Worm (Caenorhabditis elegans) whole organism, mixed stage, embryonic: ENCODE measurements around the gene R11G11.16.

ENCODE experiments used
- M03D4.4 ChIP-seq: sonication (generic microtip); optimal IDR thresholded peaks from 2 replicates; lab custom pipeline; 2017; ENCODE audit warnings: mild to moderate bottlenecking, missing genetic modification characterization, missing compliant biosample characterization
- bed-3 ChIP-seq: fragments of 200-800 bp; sonication (Bioruptor generic); optimal IDR thresholded peaks from 3 replicates; lab custom pipeline; 2018; ENCODE audit warnings: mild to moderate bottlenecking, missing genetic modification characterization, moderate library complexity, missing compliant biosample characterization
- blmp-1 ChIP-seq: fragments of 150-350 bp; optimal IDR thresholded peaks from 2 replicates; lab custom pipeline; 2014; ENCODE audit warnings: missing biosample characterization, missing genetic modification characterization
- ceh-39 ChIP-seq: fragments of 150-350 bp; optimal IDR thresholded peaks from 2 replicates; lab custom pipeline; 2014; ENCODE audit warnings: missing biosample characterization, missing genetic modification characterization
- ceh-43 ChIP-seq: fragments of 200-800 bp; sonication (Bioruptor generic); optimal IDR thresholded peaks from 2 replicates; lab custom pipeline; 2018; ENCODE audit warnings: mild to moderate bottlenecking, missing genetic modification characterization, moderate library complexity, missing compliant biosample characterization
- ces-1 ChIP-seq: fragments of 150-350 bp; optimal IDR thresholded peaks from 2 replicates; lab custom pipeline; 2014; ENCODE audit warnings: missing biosample characterization, missing genetic modification reagents, missing genetic modification characterization
- cnd-1 ChIP-seq: fragments of 200-800 bp; sonication (Bioruptor generic); optimal IDR thresholded peaks from 2 replicates; lab custom pipeline; 2018; ENCODE audit warnings: mild to moderate bottlenecking, missing genetic modification characterization, missing compliant biosample characterization
- drap-1 ChIP-seq: fragments of 200-800 bp; sonication (Bioruptor generic); optimal IDR thresholded peaks from 3 replicates; lab custom pipeline; 2018; ENCODE audit warnings: mild to moderate bottlenecking, missing genetic modification characterization, missing compliant biosample characterization
- elt-1 ChIP-seq: sonication (generic microtip); optimal IDR thresholded peaks from 2 replicates; lab custom pipeline; 2017; ENCODE audit warnings: missing genetic modification characterization, mild to moderate bottlenecking, missing compliant biosample characterization, antibody characterized with exemption, moderate library complexity, borderline replicate concordance; ENCODE audit not compliant: insufficient read depth
- elt-3 ChIP-seq: fragments of 150-350 bp; optimal IDR thresholded peaks from 2 replicates; lab custom pipeline; 2014; ENCODE audit warnings: missing biosample characterization, missing genetic modification characterization
- flh-1 ChIP-seq: fragments of 200-800 bp; sonication (Bioruptor generic); optimal IDR thresholded peaks from 2 replicates; lab custom pipeline; 2018; ENCODE audit warnings: mild to moderate bottlenecking, missing genetic modification characterization, moderate library complexity, missing compliant biosample characterization
- ham-2 ChIP-seq: fragments of 200-800 bp; sonication (Bioruptor generic); optimal IDR thresholded peaks from 2 replicates; lab custom pipeline; 2018; ENCODE audit warnings: mild to moderate bottlenecking, missing genetic modification characterization, missing compliant biosample characterization
- hlh-1 ChIP-seq: fragments of 150-350 bp; optimal IDR thresholded peaks from 2 replicates; lab custom pipeline; 2014; ENCODE audit warnings: missing biosample characterization, missing genetic modification reagents, missing genetic modification characterization
- lin-13 ChIP-seq: fragments of 150-350 bp; optimal IDR thresholded peaks from 2 replicates; lab custom pipeline; 2014; ENCODE audit warnings: missing biosample characterization, missing genetic modification characterization
- lin-32 ChIP-seq: fragments of 200-800 bp; sonication (Bioruptor generic); optimal IDR thresholded peaks from 2 replicates; lab custom pipeline; 2018; ENCODE audit warnings: mild to moderate bottlenecking, missing genetic modification characterization, missing compliant biosample characterization
- lsy-2 ChIP-seq: fragments of 150-350 bp; optimal IDR thresholded peaks from 2 replicates; lab custom pipeline; 2014; ENCODE audit warnings: missing biosample characterization, missing genetic modification characterization
- mab-5 ChIP-seq: fragments of 150-350 bp; optimal IDR thresholded peaks from 2 replicates; lab custom pipeline; 2014; ENCODE audit warnings: missing biosample characterization, missing genetic modification characterization
- mep-1 ChIP-seq: fragments of 150-350 bp; optimal IDR thresholded peaks from 2 replicates; lab custom pipeline; 2017; ENCODE audit warnings: missing biosample characterization, missing genetic modification reagents, missing genetic modification characterization, inconsistent platforms
- mls-2 ChIP-seq: sonication (generic microtip); optimal IDR thresholded peaks from 2 replicates; lab custom pipeline; 2016; ENCODE audit warnings: mild to moderate bottlenecking, missing genetic modification characterization, moderate library complexity, missing compliant biosample characterization
- nhr-12 ChIP-seq: fragments of 150-350 bp; optimal IDR thresholded peaks from 2 replicates; lab custom pipeline; 2014; ENCODE audit warnings: missing biosample characterization, missing genetic modification characterization
- nhr-237 ChIP-seq: fragments of 150-350 bp; optimal IDR thresholded peaks from 2 replicates; lab custom pipeline; 2014; ENCODE audit warnings: missing biosample characterization, missing genetic modification characterization
- nhr-28 ChIP-seq: fragments of 150-350 bp; optimal IDR thresholded peaks from 2 replicates; lab custom pipeline; 2014; ENCODE audit warnings: missing biosample characterization, missing genetic modification characterization
- nhr-76 ChIP-seq: sonication (generic microtip); optimal IDR thresholded peaks from 2 replicates; lab custom pipeline; 2017; ENCODE audit warnings: missing biosample characterization, missing genetic modification characterization
- pha-4 ChIP-seq: fragments of 150-350 bp; optimal IDR thresholded peaks from 2 replicates; lab custom pipeline; 2018; ENCODE audit warnings: missing biosample characterization, missing genetic modification reagents, missing genetic modification characterization
- snpc-4 ChIP-seq: fragments of 150-350 bp; optimal IDR thresholded peaks from 2 replicates; lab custom pipeline; 2014; ENCODE audit warnings: missing biosample characterization, missing genetic modification characterization
- tbx-8 ChIP-seq: fragments of 200-800 bp; sonication (Bioruptor generic); optimal IDR thresholded peaks from 2 replicates; lab custom pipeline; 2018; ENCODE audit warnings: mild to moderate bottlenecking, missing genetic modification characterization, moderate library complexity, missing compliant biosample characterization
- unc-39 ChIP-seq: fragments of 150-350 bp; optimal IDR thresholded peaks from 2 replicates; lab custom pipeline; 2014; ENCODE audit warnings: missing biosample characterization, missing genetic modification characterization
- unc-62 ChIP-seq: fragments of 150-350 bp; optimal IDR thresholded peaks from 2 replicates; lab custom pipeline; 2014; ENCODE audit warnings: missing biosample characterization, missing genetic modification reagents, missing genetic modification characterization
- zip-8 ChIP-seq: fragments of 150-350 bp; optimal IDR thresholded peaks from 2 replicates; lab custom pipeline; 2014; ENCODE audit warnings: missing biosample characterization, missing genetic modification characterization
- ztf-11 ChIP-seq: fragments of 150-350 bp; optimal IDR thresholded peaks from 2 replicates; lab custom pipeline; 2014; ENCODE audit warnings: missing biosample characterization, missing genetic modification characterization

R11G11.16 gene

ce11 chrV:521517-521916 lies 3.4 kb downstream of the R11G11.16 start, which contains the start of gene srw-107:
Gene srw-107, minus strand, starts transcription at chrV:521617.
- TF ChIP-seq mep-1 (tag; lab: Kevin White, UChicago), result no peak
- no peak for TF ChIP-seq elt-3 (tag; lab: Kevin White, UChicago)
- TF ChIP-seq nhr-28, result no peak
- TF ChIP-seq ham-2 (GFP tag; lab: Kevin White, UChicago), result no peak
- TF ChIP-seq blmp-1 (tag; lab: Kevin White, UChicago), result no peak
- TF ChIP-seq hlh-1, result no peak
- no peak for TF ChIP-seq ceh-43
- no peak for TF ChIP-seq lsy-2 (tag; lab: Kevin White, UChicago)
- no peak for TF ChIP-seq zip-8 (tag; lab: Kevin White, UChicago)
- no peak for TF ChIP-seq unc-39 (tag; lab: Kevin White, UChicago)
- TF ChIP-seq snpc-4, result no peak
- TF ChIP-seq ces-1 (GFP tag; lab: Kevin White, UChicago), result no peak
- TF ChIP-seq mab-5 (tag; lab: Kevin White, UChicago), result no peak

- TF ChIP-seq ztf-11 (tag; lab: Kevin White, UChicago), result no peak
- no peak for TF ChIP-seq tbx-8
- TF ChIP-seq mls-2, result no peak
- no peak for TF ChIP-seq M03D4.4 (tag; lab: Kevin White, UChicago)
- TF ChIP-seq lsy-2 (tag; lab: Kevin White, UChicago), result no peak
- no peak for TF ChIP-seq ces-1 (GFP tag; lab: Kevin White, UChicago)
- TF ChIP-seq mep-1 (tag; lab: Kevin White, UChicago), result no peak
- TF ChIP-seq snpc-4, result no peak
- no peak for TF ChIP-seq zip-8 (tag; lab: Kevin White, UChicago)
- no peak for TF ChIP-seq nhr-12 (tag; lab: Kevin White, UChicago)
- no peak for TF ChIP-seq nhr-28
- no peak for TF ChIP-seq nhr-237
Observed at ce11 chrV:519445-519844, 5.5 kb downstream of the R11G11.16 start, which contains the start of gene nhr-210. Gene nhr-210, minus strand, starts transcription at chrV:519545.

DNA sequence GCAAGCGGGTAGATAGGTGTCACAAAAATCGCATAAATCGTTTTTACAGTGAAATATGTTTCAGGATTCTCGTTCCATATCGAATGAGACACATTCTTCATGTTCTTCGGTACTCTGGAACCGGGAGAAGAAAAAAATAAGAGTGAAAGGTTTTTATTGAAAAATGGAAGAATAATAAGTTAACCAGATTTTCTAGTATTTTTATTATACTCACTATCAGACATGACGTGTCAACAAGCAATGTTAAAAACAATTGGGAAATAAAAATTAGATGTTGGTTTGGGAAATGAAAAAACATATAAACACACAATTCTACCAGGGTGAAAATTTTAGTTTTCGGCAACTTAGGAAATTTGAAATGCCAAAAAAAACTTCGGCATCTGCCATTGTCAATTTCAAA lies 12.5 kb downstream of the R11G11.16 start, which contains the start of gene srh-37:
srh-37 (minus strand) TSS at position 101 of the 400 bp plus-strand sequence.
- TF ChIP-seq blmp-1 (tag; lab: Kevin White, UChicago) (no peak), nhr-237 (no peak)

DNA sequence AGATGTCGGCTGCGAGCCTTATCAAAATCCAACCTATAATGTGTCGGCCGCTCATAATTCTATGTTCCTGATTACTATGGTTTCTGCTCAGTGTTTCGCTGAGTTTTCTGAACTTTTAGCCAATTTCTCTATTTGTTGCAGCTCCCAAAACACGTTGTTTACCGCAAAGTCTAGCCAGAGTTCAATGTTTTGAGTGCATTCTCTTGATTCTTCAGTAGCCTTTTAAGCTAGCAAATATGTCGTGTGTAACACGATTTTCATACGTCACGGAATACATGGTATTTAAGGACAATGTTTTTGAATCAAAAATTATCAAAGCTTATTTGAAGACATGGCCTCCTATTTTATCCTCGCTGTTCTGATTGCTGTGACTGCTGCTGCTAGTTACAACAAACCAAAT lies 19.7 kb downstream of the R11G11.16 start, which contains the start of gene srlf-19:
srlf-19 (plus strand) TSS at position 301 of the 400 bp plus-strand sequence.
- TF ChIP-seq lsy-2 (tag; lab: Kevin White, UChicago), result no peak
- TF ChIP-seq snpc-4, result no peak
- no peak for TF ChIP-seq bed-3 (GFP tag; lab: Kevin White, UChicago)
- TF ChIP-seq pha-4 (tag; lab: Kevin White, UChicago), result no peak
- TF ChIP-seq hlh-1, result no peak
- no peak for TF ChIP-seq ham-2 (GFP tag; lab: Kevin White, UChicago)
- no peak for TF ChIP-seq ztf-11 (tag; lab: Kevin White, UChicago)
- TF ChIP-seq elt-1 (tag; lab: Kevin White, UChicago), result no peak
- TF ChIP-seq nhr-12 (tag; lab: Kevin White, UChicago), result no peak
- TF ChIP-seq cnd-1, result no peak
- TF ChIP-seq unc-39 (tag; lab: Kevin White, UChicago), result no peak
- TF ChIP-seq lin-13 (tag; lab: Kevin White, UChicago), result no peak

DNA sequence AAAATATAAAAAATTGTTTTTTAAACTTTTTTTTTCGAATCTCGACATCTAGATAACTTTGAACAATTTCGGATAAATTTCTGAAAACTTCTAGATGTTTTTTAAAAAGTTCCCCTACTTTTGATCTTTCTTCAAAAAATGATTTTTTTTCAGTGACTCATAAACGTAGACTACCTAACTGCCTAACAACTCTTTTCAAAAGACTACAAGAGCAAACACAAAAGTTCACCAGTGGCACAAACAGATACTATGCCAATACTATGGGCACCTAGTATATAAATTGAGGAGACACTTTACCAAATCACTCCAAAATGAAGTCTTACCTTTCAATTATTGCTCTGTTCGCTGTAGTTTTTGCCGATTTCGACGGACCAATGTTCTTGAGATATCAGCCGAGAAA lies 21.2 kb downstream of the R11G11.16 start, which contains the start of gene srlf-35:
srlf-35 (plus strand) TSS at position 301 of the 400 bp plus-strand sequence.
- TF ChIP-seq ztf-11 (tag; lab: Kevin White, UChicago), result no peak
- no peak for TF ChIP-seq unc-62 (GFP tag; lab: Kevin White, UChicago)
- TF ChIP-seq ceh-43, result no peak
- no peak for TF ChIP-seq nhr-12 (tag; lab: Kevin White, UChicago)
- TF ChIP-seq snpc-4, result no peak
- no peak for TF ChIP-seq blmp-1 (tag; lab: Kevin White, UChicago)
- no peak for TF ChIP-seq drap-1 (GFP tag; lab: Kevin White, UChicago)
- TF ChIP-seq ceh-39, result no peak
- TF ChIP-seq nhr-237, result no peak
- TF ChIP-seq ces-1 (GFP tag; lab: Kevin White, UChicago), result no peak
- no peak for TF ChIP-seq nhr-28
- no peak for TF ChIP-seq mls-2
- TF ChIP-seq, all 35 proteins: peak for 0

DNA sequence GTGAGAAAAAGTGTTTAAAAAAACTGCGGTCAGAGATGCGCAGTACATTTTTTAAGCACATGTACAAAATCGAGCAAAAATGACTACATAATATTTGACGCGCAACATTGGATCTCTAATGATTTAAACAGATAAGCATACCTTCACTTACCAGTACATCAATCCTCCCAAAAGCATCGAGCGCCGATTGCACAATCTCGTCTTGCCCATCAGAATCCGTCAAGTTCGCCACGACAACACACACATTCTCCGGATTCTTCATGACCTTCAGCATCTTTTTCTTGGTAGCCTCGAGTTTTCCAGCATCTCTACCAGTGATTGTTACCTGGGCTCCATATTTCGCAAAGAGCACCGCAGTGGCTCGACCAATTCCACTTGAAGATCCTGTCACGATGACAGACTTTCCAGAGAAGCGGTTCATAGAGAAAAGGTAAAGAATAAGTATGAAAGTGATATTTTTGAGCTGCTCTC lies 22.1 kb downstream of the R11G11.16 start, which contains the start of gene T01G6.10:
T01G6.10 (minus strand) TSS at position 421 of the 471 bp plus-strand sequence.
- TF ChIP-seq snpc-4 (no peak), nhr-76 (tag; lab: Kevin White, UChicago) (no peak), ceh-43 (no peak), lin-13 (tag; lab: Kevin White, UChicago) (no peak), hlh-1 (no peak), ham-2 (GFP tag; lab: Kevin White, UChicago) (no peak), flh-1 (no peak), M03D4.4 (tag; lab: Kevin White, UChicago) (no peak), lin-32 (no peak), bed-3 (GFP tag; lab: Kevin White, UChicago) (no peak), unc-62 (GFP tag; lab: Kevin White, UChicago) (no peak), mab-5 (tag; lab: Kevin White, UChicago) (no peak), mls-2 (no peak), tbx-8 (no peak), lsy-2 (tag; lab: Kevin White, UChicago) (no peak), drap-1 (GFP tag; lab: Kevin White, UChicago) (no peak)
- TF ChIP-seq, all 35 proteins: peak for 0
